Worm (Caenorhabditis elegans): ENCODE data around the gene F32D1.8.

F32D1.8 gene

DNA sequence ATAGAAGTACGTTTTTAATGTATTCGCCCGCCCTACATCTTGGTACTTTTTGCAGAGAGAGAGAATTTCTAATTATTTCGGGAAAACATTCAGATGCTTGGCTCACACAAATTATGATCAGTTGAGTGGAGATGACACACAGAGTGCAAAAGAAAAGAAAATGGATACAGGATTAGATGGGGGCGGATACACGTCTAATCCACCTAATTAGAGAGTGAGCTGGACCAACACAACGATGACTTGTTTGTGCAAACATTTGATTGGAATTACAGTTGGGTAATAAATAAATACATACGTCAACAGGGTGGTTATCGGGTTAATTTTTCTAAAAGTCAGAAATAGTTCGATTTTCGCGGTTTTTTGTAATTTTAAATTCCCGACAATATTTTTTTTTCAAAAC, 18.4 kb downstream of the F32D1.8 start:
- peak in 1 of 2 experiments; percentile 5 for TF ChIP-seq unc-62 (GFP tag; optimal IDR thresholded peaks at IDR 0.05 in 1 of 2)
- TF ChIP-seq unc-62 (tag; optimal IDR thresholded peaks at IDR 0.05): no peak
- TF ChIP-seq T26A8.4 (GFP tag; IDR thresholded peaks at IDR 0.05): no peak

ce11 chrV:4357369-4357768, 20.2 kb downstream of the F32D1.8 start:
- TF ChIP-seq lsy-2 (tag; optimal IDR thresholded peaks at IDR 0.05): peak in 1 of 2 experiments; percentile 39
- no peak for TF ChIP-seq nhr-11 (tag; optimal IDR thresholded peaks at IDR 0.05)
- TF ChIP-seq ces-1 (GFP tag; optimal IDR thresholded peaks at IDR 0.05): peak; percentile 56

DNA sequence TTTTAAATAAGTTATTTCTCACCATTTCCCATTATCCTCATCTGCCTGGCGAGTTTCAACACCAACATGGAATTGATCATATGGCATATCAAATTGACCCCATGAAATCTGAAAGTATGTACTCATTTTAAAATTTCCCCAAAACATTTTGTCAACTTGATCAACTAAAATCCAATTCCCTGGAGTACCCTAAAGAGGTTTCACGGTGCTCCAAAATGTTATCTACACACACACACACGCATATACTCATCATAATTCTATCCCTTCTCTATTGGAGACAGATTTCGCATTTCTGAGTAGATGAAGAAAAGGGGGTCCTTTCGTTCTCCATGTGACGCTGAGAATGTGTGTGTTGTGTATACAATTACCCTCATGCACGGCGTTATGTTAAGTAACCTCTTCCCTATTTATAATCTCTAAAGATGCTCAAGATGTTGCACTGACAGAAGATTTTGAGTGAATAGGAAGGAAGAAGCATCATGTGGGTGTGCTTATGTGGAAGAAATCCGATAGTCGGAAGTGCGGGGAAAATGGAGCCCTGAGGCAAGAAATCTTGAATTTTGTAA, 21.4 kb downstream of the F32D1.8 start:
- TF ChIP-seq lin-15B (tag; optimal IDR thresholded peaks at IDR 0.05) (no peak), zfp-2 (tag; optimal IDR thresholded peaks at IDR 0.05) (no peak), jun-1 (tag; optimal IDR thresholded peaks at IDR 0.05) (no peak), daf-12 (tag; optimal IDR thresholded peaks at IDR 0.05) (no peak), mep-1 (tag; optimal IDR thresholded peaks at IDR 0.05) (no peak), zip-11 (GFP tag; IDR thresholded peaks at IDR 0.05) (no peak), snpc-4 (tag; optimal IDR thresholded peaks at IDR 0.05) (no peak), F49E8.2 (tag; optimal IDR thresholded peaks at IDR 0.05; ENCODE audit: borderline replicate concordance) (no peak), lin-1 (GFP tag; IDR thresholded peaks at IDR 0.05) (no peak), T26A8.4 (GFP tag; IDR thresholded peaks at IDR 0.05) (no peak), dmd-8 (GFP tag; IDR thresholded peaks at IDR 0.05) (no peak), sdz-12 (GFP tag; optimal IDR thresholded peaks at IDR 0.05) (no peak), ZK546.5 (tag; optimal IDR thresholded peaks at IDR 0.05) (no peak), lin-39 (tag; optimal IDR thresholded peaks at IDR 0.05) (no peak)

DNA sequence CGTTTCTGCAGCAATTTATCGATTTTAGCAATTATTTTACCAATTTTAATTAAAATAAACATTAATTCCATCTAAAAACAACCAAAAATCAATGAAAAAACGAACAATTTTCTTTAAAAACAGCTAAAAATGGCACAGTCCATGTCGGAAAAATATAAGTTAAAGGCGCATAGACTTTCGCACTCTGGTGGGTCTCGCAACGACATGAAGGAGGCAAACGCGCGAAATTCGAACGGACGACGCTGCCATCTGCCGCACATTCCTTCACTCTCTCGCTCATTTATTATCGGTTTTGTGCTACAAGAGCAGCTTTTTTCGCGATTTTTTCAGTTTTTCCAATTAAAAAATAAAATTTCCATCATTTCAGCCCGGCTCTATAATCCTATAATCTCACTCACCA, 30.7 kb downstream of the F32D1.8 start, which contains the start of gene mcm-7:
TSS of gene mcm-7 (plus strand) at position 368 of the 400 bp plus-strand sequence.
- TF ChIP-seq dmd-6 (GFP tag; IDR thresholded peaks at IDR 0.05) (peak; percentile 25), spr-1 (tag; optimal IDR thresholded peaks at IDR 0.05) (no peak), dmd-8 (GFP tag; IDR thresholded peaks at IDR 0.05) (no peak), nhr-102 (tag; optimal IDR thresholded peaks at IDR 0.05) (no peak), ceh-62 (tag; optimal IDR thresholded peaks at IDR 0.05) (no peak), F49E8.2 (tag; optimal IDR thresholded peaks at IDR 0.05; ENCODE audit: borderline replicate concordance) (no peak), tra-1 (GFP tag; IDR thresholded peaks at IDR 0.05) (no peak), ceh-28 (tag; optimal IDR thresholded peaks at IDR 0.05) (no peak), lir-3 (tag; optimal IDR thresholded peaks at IDR 0.05) (no peak), mxl-2 (GFP tag; conservative IDR thresholded peaks at IDR 0.05) (no peak), hif-1 (tag; optimal IDR thresholded peaks at IDR 0.05) (peak in 1 of 2 experiments; percentile 30), nhr-76 (tag; optimal IDR thresholded peaks at IDR 0.05) (no peak), lin-29 (GFP tag; IDR thresholded peaks at IDR 0.05) (no peak), nhr-42 (GFP tag; IDR thresholded peaks at IDR 0.05) (no peak), spr-3 (GFP tag; optimal IDR thresholded peaks at IDR 0.05) (no peak), rbr-2 (tag; optimal IDR thresholded peaks at IDR 0.05) (no peak), tag-97 (GFP tag; IDR thresholded peaks at IDR 0.05) (no peak), pqm-1 (tag; optimal IDR thresholded peaks at IDR 0.05) (no peak), jun-1 (tag; optimal IDR thresholded peaks at IDR 0.05) (no peak), Y48G9A.11 (GFP tag; IDR thresholded peaks at IDR 0.05) (no peak), egl-27 (tag; optimal IDR thresholded peaks at IDR 0.05) (no peak), lin-38 (GFP tag; IDR thresholded peaks at IDR 0.05) (peak; percentile 68), unc-130 (GFP tag; optimal IDR thresholded peaks at IDR 0.05) (peak; percentile 22), php-3 (GFP tag; IDR thresholded peaks at IDR 0.05) (no peak), dpl-1 (GFP tag; optimal IDR thresholded peaks at IDR 0.05) (peak; percentile 93), daf-19 (GFP tag; conservative IDR thresholded peaks at IDR 0.05) (no peak), dmd-9 (GFP tag; IDR thresholded peaks at IDR 0.05) (no peak), nhr-237 (tag; optimal IDR thresholded peaks at IDR 0.05) (no peak), daf-8 (GFP tag; IDR thresholded peaks at IDR 0.05) (no peak), Y75B8A.6 (GFP tag; IDR thresholded peaks at IDR 0.05) (no peak), saeg-2 (GFP tag; IDR thresholded peaks at IDR 0.05) (no peak), ama-1 (optimal IDR thresholded peaks at IDR 0.05) (peak; percentile 31)

Measured in whole organism, L4 larva.